Worm (Caenorhabditis elegans) whole organism, L2 larva: ENCODE measurements around the gene pqn-37.

ENCODE experiments used
- F13H6.1 ChIP-seq: sonication (generic microtip); optimal IDR thresholded peaks from 2 replicates; lab custom pipeline; 2016; ENCODE audit warnings: missing genetic modification characterization, missing compliant biosample characterization
- R02D3.7 ChIP-seq: fragments of 150-350 bp; optimal IDR thresholded peaks from 2 replicates; lab custom pipeline; 2014; ENCODE audit warnings: missing biosample characterization, missing genetic modification characterization
- Y55F3AM.14 ChIP-seq: fragments of 200-800 bp; sonication (Bioruptor generic); optimal IDR thresholded peaks from 2 replicates; lab custom pipeline; 2018; ENCODE audit warnings: mild to moderate bottlenecking, missing genetic modification characterization, missing compliant biosample characterization
- ZK546.5 ChIP-seq: sonication (generic microtip); optimal IDR thresholded peaks from 2 replicates; lab custom pipeline; 2017; ENCODE audit warnings: missing biosample characterization, missing genetic modification characterization
- alr-1 ChIP-seq: fragments of 150-350 bp; optimal IDR thresholded peaks from 2 replicates; lab custom pipeline; 2014; ENCODE audit warnings: missing biosample characterization, missing genetic modification characterization
- aly-2 ChIP-seq: fragments of 150-350 bp; optimal IDR thresholded peaks from 2 replicates; lab custom pipeline; 2014; ENCODE audit warnings: missing biosample characterization, missing genetic modification characterization
- ama-1 ChIP-seq: fragments of 150-350 bp; optimal IDR thresholded peaks from 2 replicates; lab custom pipeline; 2018; ENCODE audit warnings: inconsistent platforms
- ceh-82 ChIP-seq: fragments of 150-350 bp; optimal IDR thresholded peaks from 2 replicates; lab custom pipeline; 2014; ENCODE audit warnings: missing biosample characterization, missing genetic modification characterization
- crh-2 ChIP-seq: sonication (generic microtip); optimal IDR thresholded peaks from 2 replicates; lab custom pipeline; 2017; ENCODE audit warnings: missing biosample characterization, missing genetic modification characterization
- egl-27 ChIP-seq: sonication (generic microtip); optimal IDR thresholded peaks from 3 replicates; lab custom pipeline; 2017; ENCODE audit warnings: missing biosample characterization, missing genetic modification reagents, missing genetic modification characterization
- elt-1 ChIP-seq: fragments of 150-350 bp; optimal IDR thresholded peaks from 2 replicates; lab custom pipeline; 2014; ENCODE audit warnings: missing biosample characterization, missing genetic modification characterization
- elt-3 ChIP-seq: sonication (generic microtip); optimal IDR thresholded peaks from 2 replicates; lab custom pipeline; 2017; ENCODE audit warnings: missing biosample characterization, missing genetic modification characterization
- fos-1 ChIP-seq: fragments of 150-350 bp; optimal IDR thresholded peaks from 2 replicates; lab custom pipeline; 2014; ENCODE audit warnings: missing biosample characterization, missing genetic modification characterization
- lin-11 ChIP-seq: fragments of 150-350 bp; sonication (generic microtip); optimal IDR thresholded peaks from 2 replicates; lab custom pipeline; 2014; ENCODE audit warnings: missing biosample characterization, missing genetic modification characterization, inconsistent platforms, mixed read lengths
- lin-13 ChIP-seq: fragments of 150-350 bp; optimal IDR thresholded peaks from 2 replicates; lab custom pipeline; 2014; ENCODE audit warnings: missing biosample characterization, missing genetic modification reagents, missing genetic modification characterization
- lin-39 ChIP-seq: fragments of 150-350 bp; optimal IDR thresholded peaks from 2 replicates; lab custom pipeline; 2014; ENCODE audit warnings: missing biosample characterization, missing genetic modification reagents, missing genetic modification characterization
- lsy-2 ChIP-seq, 2 experiments: fragments of 150-350 bp in 1 of 2; sonication (generic microtip) in 1 of 2; optimal IDR thresholded peaks; 2 replicates each; lab custom pipeline; 2014 to 2017; ENCODE audit warnings: missing biosample characterization in 2 of 2, missing genetic modification characterization in 2 of 2
- mab-5 ChIP-seq: fragments of 150-350 bp; optimal IDR thresholded peaks from 2 replicates; lab custom pipeline; 2014; ENCODE audit warnings: missing biosample characterization, missing genetic modification characterization
- mdl-1 ChIP-seq, 2 experiments: fragments of 150-350 bp in 1 of 2; sonication (generic microtip) in 1 of 2; optimal IDR thresholded peaks; 2 replicates each; lab custom pipeline; 2017; ENCODE audit warnings: missing biosample characterization in 2 of 2, missing genetic modification characterization in 2 of 2
- nhr-10 ChIP-seq: sonication (generic microtip); optimal IDR thresholded peaks from 2 replicates; lab custom pipeline; 2017; ENCODE audit warnings: missing biosample characterization, missing genetic modification characterization
- nhr-11 ChIP-seq: fragments of 150-350 bp; optimal IDR thresholded peaks from 2 replicates; lab custom pipeline; 2014; ENCODE audit warnings: missing biosample characterization, missing genetic modification characterization
- nhr-12 ChIP-seq: fragments of 150-350 bp; optimal IDR thresholded peaks from 2 replicates; lab custom pipeline; 2014; ENCODE audit warnings: missing biosample characterization, missing genetic modification characterization
- nhr-129 ChIP-seq: fragments of 150-350 bp; optimal IDR thresholded peaks from 2 replicates; lab custom pipeline; 2014; ENCODE audit warnings: missing biosample characterization, missing genetic modification characterization
- nhr-21 ChIP-seq: fragments of 150-350 bp; optimal IDR thresholded peaks from 2 replicates; lab custom pipeline; 2014; ENCODE audit warnings: missing biosample characterization, missing genetic modification characterization
- nhr-23 ChIP-seq: fragments of 150-350 bp; optimal IDR thresholded peaks from 2 replicates; lab custom pipeline; 2014; ENCODE audit warnings: missing biosample characterization, missing genetic modification reagents, missing genetic modification characterization
- nhr-6 ChIP-seq: fragments of 150-350 bp; optimal IDR thresholded peaks from 2 replicates; lab custom pipeline; 2014; ENCODE audit warnings: missing biosample characterization, missing genetic modification characterization
- nhr-77 ChIP-seq: fragments of 150-350 bp; optimal IDR thresholded peaks from 2 replicates; lab custom pipeline; 2014; ENCODE audit warnings: missing biosample characterization, missing genetic modification characterization
- peb-1 ChIP-seq: fragments of 150-350 bp; optimal IDR thresholded peaks from 2 replicates; lab custom pipeline; 2014; ENCODE audit warnings: missing biosample characterization, missing genetic modification characterization
- sem-4 ChIP-seq: fragments of 150-350 bp; optimal IDR thresholded peaks from 2 replicates; lab custom pipeline; 2014; ENCODE audit warnings: missing biosample characterization, missing genetic modification reagents, missing genetic modification characterization
- skn-1 ChIP-seq: sonication (generic microtip); optimal IDR thresholded peaks from 2 replicates; lab custom pipeline; 2017; ENCODE audit warnings: missing biosample characterization, missing genetic modification characterization
- sma-3 ChIP-seq: sonication (generic microtip); optimal IDR thresholded peaks from 2 replicates; lab custom pipeline; 2016; ENCODE audit warnings: missing genetic modification reagents, missing genetic modification characterization, missing compliant biosample characterization
- sma-9 ChIP-seq, 2 experiments: fragments of 150-350 bp in 1 of 2; sonication (generic microtip) in 1 of 2; optimal IDR thresholded peaks; 2 replicates each; lab custom pipeline; 2014 to 2016; ENCODE audit warnings: missing genetic modification characterization in 2 of 2, mild to moderate bottlenecking in 1 of 2, missing biosample characterization in 1 of 2, missing compliant biosample characterization in 1 of 2, missing genetic modification reagents in 1 of 2, moderate library complexity in 1 of 2
- snpc-4 ChIP-seq: fragments of 150-350 bp; optimal IDR thresholded peaks from 2 replicates; lab custom pipeline; 2014; ENCODE audit warnings: missing biosample characterization, missing genetic modification characterization
- unc-39 ChIP-seq: fragments of 150-350 bp; optimal IDR thresholded peaks from 2 replicates; lab custom pipeline; 2014; ENCODE audit warnings: missing biosample characterization, missing genetic modification characterization
- unc-55 ChIP-seq: fragments of 150-350 bp; sonication (generic microtip); optimal IDR thresholded peaks from 3 replicates; lab custom pipeline; 2014; ENCODE audit warnings: missing biosample characterization, missing genetic modification reagents, missing genetic modification characterization
- unc-62 ChIP-seq: fragments of 150-350 bp; optimal IDR thresholded peaks from 2 replicates; lab custom pipeline; 2014; ENCODE audit warnings: missing biosample characterization, missing genetic modification reagents, missing genetic modification characterization
- ztf-1 ChIP-seq: fragments of 200-800 bp; sonication (Bioruptor generic); conservative IDR thresholded peaks from 2 replicates; pipeline ENCODE4 v1.3.6; 2022; ENCODE audit warnings: missing genetic modification characterization, missing compliant biosample characterization
- ztf-11 ChIP-seq: sonication (generic microtip); optimal IDR thresholded peaks from 2 replicates; lab custom pipeline; 2017; ENCODE audit warnings: missing biosample characterization, missing genetic modification characterization
- ztf-4 ChIP-seq: fragments of 150-350 bp; optimal IDR thresholded peaks from 2 replicates; lab custom pipeline; 2014; ENCODE audit warnings: missing biosample characterization, missing genetic modification characterization

Gene pqn-37

DNA sequence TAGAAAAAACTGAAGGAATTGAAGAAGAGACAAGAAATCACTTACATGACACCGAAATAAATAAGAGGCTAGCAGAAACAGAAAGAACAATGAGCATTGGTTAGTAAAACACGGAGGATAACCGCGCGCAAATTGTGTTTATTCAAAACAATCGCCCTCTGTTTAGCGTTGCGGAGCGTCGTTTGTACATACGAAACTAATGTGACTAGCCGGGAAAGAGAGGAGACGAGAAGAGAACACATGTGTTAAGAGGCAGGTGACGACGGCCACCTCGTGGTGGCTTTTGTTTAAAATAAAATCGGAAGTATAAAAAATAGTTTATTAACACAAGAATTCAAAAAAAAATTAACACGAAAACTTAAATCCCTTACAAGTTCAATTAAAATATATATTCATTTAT lies 4.5 kb downstream of the pqn-37 start, which contains the start of gene F40F4.7:
TSS of gene F40F4.7 (minus strand) at position 122 of the 400 bp plus-strand sequence.
- peak; percentile 43 for TF ChIP-seq sma-3
- peak; percentile 38 for TF ChIP-seq egl-27 (tag; lab: Kevin White, UChicago)
- TF ChIP-seq fos-1 (tag; lab: Kevin White, UChicago) = peak; percentile 64
- TF ChIP-seq F13H6.1 (tag; lab: Kevin White, UChicago) = peak; percentile 36
- peak; percentile 41 to 49 for TF ChIP-seq mdl-1 (tag; optimal IDR thresholded peaks at IDR 0.05; lab: Kevin White, UChicago)
- TF ChIP-seq ceh-82 (tag; lab: Kevin White, UChicago) = no peak
- no peak for TF ChIP-seq mab-5
- TF ChIP-seq nhr-21 (tag; lab: Kevin White, UChicago) = peak; percentile 28
- no peak for TF ChIP-seq sem-4
- TF ChIP-seq skn-1 (tag; lab: Kevin White, UChicago) = peak; percentile 16
- TF ChIP-seq lsy-2 (tag; optimal IDR thresholded peaks at IDR 0.05; lab: Kevin White, UChicago) = peak; percentile 14 to 71
- no peak for TF ChIP-seq Y55F3AM.14
- no peak for TF ChIP-seq nhr-12 (tag; lab: Kevin White, UChicago)
- no peak for TF ChIP-seq unc-62
- peak; percentile 33 for TF ChIP-seq crh-2 (tag; lab: Kevin White, UChicago)
- TF ChIP-seq nhr-77 (tag; lab: Kevin White, UChicago) = no peak
- peak; percentile 71 for TF ChIP-seq sma-9 (GFP tag; optimal IDR thresholded peaks at IDR 0.05; lab: Kevin White, UChicago)
- no peak for TF ChIP-seq sma-9 (tag; optimal IDR thresholded peaks at IDR 0.05; lab: Kevin White, UChicago)
- peak; percentile 10 for TF ChIP-seq lin-11
- TF ChIP-seq peb-1 (tag; lab: Kevin White, UChicago) = no peak
- TF ChIP-seq nhr-129 = peak; percentile 88

DNA sequence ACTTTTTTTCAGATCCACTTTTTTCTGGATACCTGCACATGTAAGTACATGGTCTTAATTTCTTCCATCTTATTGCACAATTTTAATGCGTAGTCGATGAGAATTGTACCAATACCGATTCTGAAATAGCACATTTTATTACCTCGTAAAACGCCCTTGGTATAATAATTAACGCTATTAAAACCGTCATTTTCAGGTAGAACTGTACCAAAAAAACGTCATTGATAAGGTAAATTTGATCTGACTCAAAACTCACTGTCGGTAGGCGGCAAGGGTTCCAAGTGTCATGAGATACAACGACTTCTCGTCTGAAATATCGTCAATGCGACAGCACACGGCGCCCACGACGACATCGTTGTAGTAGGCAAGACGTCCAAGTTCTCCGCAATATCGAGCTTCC lies 5.9 kb downstream of the pqn-37 start:
- peak; percentile 25 for TF ChIP-seq fos-1 (tag; lab: Kevin White, UChicago)
- no peak for TF ChIP-seq unc-62

DNA sequence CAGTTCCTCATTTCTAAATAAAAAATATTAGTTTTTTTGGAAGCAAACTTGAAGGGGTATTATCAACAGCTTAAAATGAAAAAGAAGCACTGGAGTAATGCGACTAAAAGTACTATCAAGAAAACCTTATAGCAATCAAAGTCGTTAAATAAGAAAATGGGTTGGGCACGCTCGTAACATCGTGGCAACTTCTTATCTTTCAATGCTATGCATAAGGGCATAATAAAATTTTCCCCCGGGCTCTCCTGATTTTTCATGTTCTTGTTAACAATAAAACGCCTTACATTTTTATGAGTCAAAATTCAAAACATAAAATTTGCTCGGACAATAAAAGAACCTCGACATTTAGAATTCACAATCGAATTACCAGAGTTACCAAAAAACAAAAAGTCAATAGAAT lies 6.7 kb downstream of the pqn-37 start, which contains the start of gene irg-7:
TSS of gene irg-7 (minus strand) at position 23 of the 400 bp plus-strand sequence.
- TF ChIP-seq elt-1 (tag; lab: Kevin White, UChicago) (no peak), nhr-6 (no peak), elt-3 (no peak), R02D3.7 (tag; lab: Kevin White, UChicago) (no peak), nhr-11 (tag; lab: Kevin White, UChicago) (no peak), crh-2 (tag; lab: Kevin White, UChicago) (peak; percentile 59), snpc-4 (tag; lab: Kevin White, UChicago) (no peak), nhr-10 (tag; lab: Kevin White, UChicago) (no peak), ceh-82 (tag; lab: Kevin White, UChicago) (no peak), lsy-2 (tag; optimal IDR thresholded peaks at IDR 0.05; lab: Kevin White, UChicago) (no peak), aly-2 (no peak), fos-1 (tag; lab: Kevin White, UChicago) (peak; percentile 57), ztf-11 (tag; lab: Kevin White, UChicago) (no peak), ztf-4 (tag; lab: Kevin White, UChicago) (no peak), ztf-1 (no peak), unc-39 (tag; lab: Kevin White, UChicago) (no peak), alr-1 (tag; lab: Kevin White, UChicago) (no peak), nhr-77 (tag; lab: Kevin White, UChicago) (no peak), nhr-23 (tag; lab: Kevin White, UChicago) (no peak), ZK546.5 (tag; lab: Kevin White, UChicago) (no peak), egl-27 (tag; lab: Kevin White, UChicago) (no peak), unc-55 (GFP tag; lab: Kevin White, UChicago) (no peak), sma-9 (GFP tag; optimal IDR thresholded peaks at IDR 0.05; lab: Kevin White, UChicago) (peak; percentile 14), sma-9 (tag; optimal IDR thresholded peaks at IDR 0.05; lab: Kevin White, UChicago) (no peak)

DNA sequence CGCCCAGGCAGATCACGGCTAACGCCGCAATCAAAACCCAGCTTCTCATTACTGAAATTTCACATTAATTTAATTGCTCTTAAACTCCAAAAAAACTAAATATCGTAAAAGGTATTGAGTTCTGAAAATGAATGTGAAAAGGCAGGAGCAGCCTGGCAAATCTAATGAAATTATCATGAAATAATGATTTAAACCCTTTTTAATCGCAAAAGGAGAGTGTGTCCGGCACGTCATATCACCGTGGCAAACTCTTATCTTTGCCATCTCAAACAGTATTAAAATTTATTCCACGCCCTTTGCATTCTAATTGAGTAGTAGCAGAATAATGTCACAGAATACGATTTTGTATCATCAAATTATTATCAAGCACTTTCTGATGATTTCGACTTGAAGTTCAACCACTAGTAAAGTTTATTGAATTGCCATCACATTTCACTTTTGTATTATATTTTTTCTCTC lies 14.9 kb downstream of the pqn-37 start, which contains the start of gene F28B4.3:
TSS of gene F28B4.3 (minus strand) at position 51 of the 459 bp plus-strand sequence.
- TF ChIP-seq nhr-129 (no peak), mdl-1 (tag; optimal IDR thresholded peaks at IDR 0.05; lab: Kevin White, UChicago) (no peak), lin-11 (no peak), ztf-11 (tag; lab: Kevin White, UChicago) (no peak), R02D3.7 (tag; lab: Kevin White, UChicago) (no peak), lin-39 (no peak), fos-1 (tag; lab: Kevin White, UChicago) (peak; percentile 95), crh-2 (tag; lab: Kevin White, UChicago) (peak; percentile 85), unc-39 (tag; lab: Kevin White, UChicago) (no peak), lin-13 (GFP tag; lab: Kevin White, UChicago) (no peak), ama-1 (lab: Kevin White, UChicago) (no peak), sma-9 (GFP tag; optimal IDR thresholded peaks at IDR 0.05; lab: Kevin White, UChicago) (peak; percentile 72), sma-9 (tag; optimal IDR thresholded peaks at IDR 0.05; lab: Kevin White, UChicago) (no peak), elt-3 (no peak), skn-1 (tag; lab: Kevin White, UChicago) (no peak)
- TF ChIP-seq, all 48 proteins: peak for 3
